Fruit fly (Drosophila melanogaster): ENCODE results near the gene CG5162.

- TF ChIP-seq caup (GFP tag; optimal IDR thresholded peaks at IDR 0.05; ENCODE audit: severe bottlenecking) = no peak
- TF ChIP-seq Bteb2 (GFP tag; optimal IDR thresholded peaks at IDR 0.05) = no peak
- no peak for TF ChIP-seq pan (optimal IDR thresholded peaks at IDR 0.05)
- no peak for TF ChIP-seq pan (GFP tag; optimal IDR thresholded peaks at IDR 0.05 in 1 of 2, IDR thresholded peaks at IDR 0.05 in 1 of 2)
- no peak for TF ChIP-seq Ets97D (GFP tag; optimal IDR thresholded peaks at IDR 0.05)
- no peak for TF ChIP-seq ssp (GFP tag; IDR thresholded peaks at IDR 0.05)
- TF ChIP-seq pho (GFP tag; optimal IDR thresholded peaks at IDR 0.05) = no peak
Observed at dm6 chrX:17221142-17221541, 6.0 kb downstream of the CG5162 start, which contains the start of gene CG5172.
